Worm (Caenorhabditis elegans) whole organism, mixed stage, embryonic: ENCODE measurements around the gene lin-12.

Experiments used
- M03D4.4 ChIP-seq: sonication (generic microtip); optimal IDR thresholded peaks from 2 replicates; lab custom pipeline; 2017; ENCODE audit warnings: mild to moderate bottlenecking, missing genetic modification characterization, missing compliant biosample characterization
- bed-3 ChIP-seq: fragments of 200-800 bp; sonication (Bioruptor generic); optimal IDR thresholded peaks from 3 replicates; lab custom pipeline; 2018; ENCODE audit warnings: mild to moderate bottlenecking, missing genetic modification characterization, moderate library complexity, missing compliant biosample characterization
- blmp-1 ChIP-seq: fragments of 150-350 bp; optimal IDR thresholded peaks from 2 replicates; lab custom pipeline; 2014; ENCODE audit warnings: missing biosample characterization, missing genetic modification characterization
- ceh-39 ChIP-seq: fragments of 150-350 bp; optimal IDR thresholded peaks from 2 replicates; lab custom pipeline; 2014; ENCODE audit warnings: missing biosample characterization, missing genetic modification characterization
- ceh-43 ChIP-seq: fragments of 200-800 bp; sonication (Bioruptor generic); optimal IDR thresholded peaks from 2 replicates; lab custom pipeline; 2018; ENCODE audit warnings: mild to moderate bottlenecking, missing genetic modification characterization, moderate library complexity, missing compliant biosample characterization
- ceh-83 ChIP-seq: fragments of 200-800 bp; sonication (Bioruptor generic); optimal IDR thresholded peaks from 2 replicates; lab custom pipeline; 2018; ENCODE audit warnings: mild to moderate bottlenecking, missing genetic modification characterization, missing compliant biosample characterization
- ces-1 ChIP-seq: fragments of 150-350 bp; optimal IDR thresholded peaks from 2 replicates; lab custom pipeline; 2014; ENCODE audit warnings: missing biosample characterization, missing genetic modification reagents, missing genetic modification characterization
- cnd-1 ChIP-seq: fragments of 200-800 bp; sonication (Bioruptor generic); optimal IDR thresholded peaks from 2 replicates; lab custom pipeline; 2018; ENCODE audit warnings: mild to moderate bottlenecking, missing genetic modification characterization, missing compliant biosample characterization
- elt-1 ChIP-seq: sonication (generic microtip); optimal IDR thresholded peaks from 2 replicates; lab custom pipeline; 2017; ENCODE audit warnings: missing genetic modification characterization, mild to moderate bottlenecking, missing compliant biosample characterization, antibody characterized with exemption, moderate library complexity, borderline replicate concordance; ENCODE audit not compliant: insufficient read depth
- flh-1 ChIP-seq: fragments of 200-800 bp; sonication (Bioruptor generic); optimal IDR thresholded peaks from 2 replicates; lab custom pipeline; 2018; ENCODE audit warnings: mild to moderate bottlenecking, missing genetic modification characterization, moderate library complexity, missing compliant biosample characterization
- ham-2 ChIP-seq: fragments of 200-800 bp; sonication (Bioruptor generic); optimal IDR thresholded peaks from 2 replicates; lab custom pipeline; 2018; ENCODE audit warnings: mild to moderate bottlenecking, missing genetic modification characterization, missing compliant biosample characterization
- hlh-1 ChIP-seq: fragments of 150-350 bp; optimal IDR thresholded peaks from 2 replicates; lab custom pipeline; 2014; ENCODE audit warnings: missing biosample characterization, missing genetic modification reagents, missing genetic modification characterization
- lin-13 ChIP-seq: fragments of 150-350 bp; optimal IDR thresholded peaks from 2 replicates; lab custom pipeline; 2014; ENCODE audit warnings: missing biosample characterization, missing genetic modification characterization
- lin-32 ChIP-seq: fragments of 200-800 bp; sonication (Bioruptor generic); optimal IDR thresholded peaks from 2 replicates; lab custom pipeline; 2018; ENCODE audit warnings: mild to moderate bottlenecking, missing genetic modification characterization, missing compliant biosample characterization
- lsy-2 ChIP-seq: fragments of 150-350 bp; optimal IDR thresholded peaks from 2 replicates; lab custom pipeline; 2014; ENCODE audit warnings: missing biosample characterization, missing genetic modification characterization
- mab-5 ChIP-seq: fragments of 150-350 bp; optimal IDR thresholded peaks from 2 replicates; lab custom pipeline; 2014; ENCODE audit warnings: missing biosample characterization, missing genetic modification characterization
- mep-1 ChIP-seq: fragments of 150-350 bp; optimal IDR thresholded peaks from 2 replicates; lab custom pipeline; 2017; ENCODE audit warnings: missing biosample characterization, missing genetic modification reagents, missing genetic modification characterization, inconsistent platforms
- mls-2 ChIP-seq: sonication (generic microtip); optimal IDR thresholded peaks from 2 replicates; lab custom pipeline; 2016; ENCODE audit warnings: mild to moderate bottlenecking, missing genetic modification characterization, moderate library complexity, missing compliant biosample characterization
- nhr-12 ChIP-seq: fragments of 150-350 bp; optimal IDR thresholded peaks from 2 replicates; lab custom pipeline; 2014; ENCODE audit warnings: missing biosample characterization, missing genetic modification characterization
- nhr-2 ChIP-seq: fragments of 150-350 bp; optimal IDR thresholded peaks from 2 replicates; lab custom pipeline; 2014; ENCODE audit warnings: missing biosample characterization, missing genetic modification characterization
- nhr-237 ChIP-seq: fragments of 150-350 bp; optimal IDR thresholded peaks from 2 replicates; lab custom pipeline; 2014; ENCODE audit warnings: missing biosample characterization, missing genetic modification characterization
- nhr-76 ChIP-seq: sonication (generic microtip); optimal IDR thresholded peaks from 2 replicates; lab custom pipeline; 2017; ENCODE audit warnings: missing biosample characterization, missing genetic modification characterization
- pha-4 ChIP-seq: fragments of 150-350 bp; optimal IDR thresholded peaks from 2 replicates; lab custom pipeline; 2018; ENCODE audit warnings: missing biosample characterization, missing genetic modification reagents, missing genetic modification characterization
- sem-2 ChIP-seq: fragments of 200-800 bp; sonication (Bioruptor generic); optimal IDR thresholded peaks from 2 replicates; lab custom pipeline; 2018; ENCODE audit warnings: mild to moderate bottlenecking, missing genetic modification characterization, missing compliant biosample characterization
- snpc-4 ChIP-seq: fragments of 150-350 bp; optimal IDR thresholded peaks from 2 replicates; lab custom pipeline; 2014; ENCODE audit warnings: missing biosample characterization, missing genetic modification characterization
- sptf-1 ChIP-seq: sonication (generic microtip); optimal IDR thresholded peaks from 2 replicates; lab custom pipeline; 2017; ENCODE audit warnings: mild to moderate bottlenecking, missing genetic modification characterization, moderate library complexity, missing compliant biosample characterization
- tbx-8 ChIP-seq: fragments of 200-800 bp; sonication (Bioruptor generic); optimal IDR thresholded peaks from 2 replicates; lab custom pipeline; 2018; ENCODE audit warnings: mild to moderate bottlenecking, missing genetic modification characterization, moderate library complexity, missing compliant biosample characterization
- unc-120 ChIP-seq: sonication (generic microtip); optimal IDR thresholded peaks from 2 replicates; lab custom pipeline; 2017; ENCODE audit warnings: missing genetic modification characterization, missing compliant biosample characterization; ENCODE audit not compliant: poor library complexity, severe bottlenecking
- unc-39 ChIP-seq: fragments of 150-350 bp; optimal IDR thresholded peaks from 2 replicates; lab custom pipeline; 2014; ENCODE audit warnings: missing biosample characterization, missing genetic modification characterization
- unc-62 ChIP-seq: fragments of 150-350 bp; optimal IDR thresholded peaks from 2 replicates; lab custom pipeline; 2014; ENCODE audit warnings: missing biosample characterization, missing genetic modification reagents, missing genetic modification characterization

The lin-12 gene

DNA sequence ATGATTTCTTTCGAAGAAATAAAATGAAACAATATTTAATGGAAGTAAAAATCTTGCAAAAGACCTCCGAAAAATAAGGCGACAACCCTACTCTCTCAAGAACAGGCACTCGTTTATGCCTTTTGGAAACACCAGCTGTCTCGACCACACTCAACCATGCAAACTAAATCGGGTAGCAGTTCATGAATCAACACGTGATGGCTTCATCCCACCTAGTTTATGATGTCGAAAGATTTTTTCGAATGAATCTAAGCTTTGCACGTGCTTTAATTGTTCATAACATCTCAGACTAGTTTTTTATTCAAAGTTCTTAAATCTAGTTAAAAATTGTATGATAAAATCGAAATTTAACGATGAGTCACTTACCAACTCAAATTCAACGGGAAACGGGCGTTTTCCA, 18.0 kb downstream of the lin-12 start:
- TF ChIP-seq cnd-1 (tag; lab: Kevin White, UChicago): peak; percentile 26
- no peak for TF ChIP-seq ceh-83

DNA sequence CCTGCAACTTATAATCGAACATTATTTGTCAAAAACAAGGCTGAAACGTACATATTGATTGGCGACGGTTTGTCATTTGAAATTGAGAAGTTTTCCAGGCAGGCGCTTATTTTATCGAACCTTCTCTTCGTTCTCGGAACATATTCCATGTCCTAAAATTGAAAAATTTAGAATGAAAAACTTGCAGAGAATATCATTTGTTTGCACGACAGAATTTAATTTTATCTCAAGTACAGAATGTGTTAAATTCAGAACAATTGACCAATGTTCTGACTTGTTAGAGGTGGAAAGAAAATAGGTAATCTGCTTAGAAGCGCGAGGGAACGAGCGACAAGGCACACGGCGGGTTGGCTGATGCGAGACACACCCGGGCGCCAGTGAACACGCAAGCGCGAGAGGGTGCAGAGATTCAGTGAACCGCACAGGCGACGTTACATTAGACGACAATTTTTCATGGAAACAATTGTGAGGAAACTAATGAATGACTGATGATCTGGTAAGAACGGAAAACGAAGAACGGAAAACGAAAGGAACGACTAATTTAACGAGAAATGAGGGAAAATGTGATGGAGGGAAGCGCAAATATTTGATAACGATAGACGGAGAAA, 18.8 kb downstream of the lin-12 start:
- TF ChIP-seq unc-120 (tag; lab: Kevin White, UChicago) (no peak), cnd-1 (tag; lab: Kevin White, UChicago) (no peak), elt-1 (tag; lab: Kevin White, UChicago) (no peak), hlh-1 (tag; lab: Kevin White, UChicago) (no peak), mep-1 (tag; lab: Kevin White, UChicago) (no peak), tbx-8 (GFP tag; lab: Kevin White, UChicago) (no peak), ces-1 (GFP tag; lab: Kevin White, UChicago) (peak; percentile 59), ham-2 (GFP tag; lab: Kevin White, UChicago) (peak; percentile 47), ceh-39 (tag; lab: Kevin White, UChicago) (no peak), pha-4 (tag; lab: Kevin White, UChicago) (no peak), nhr-76 (tag; lab: Kevin White, UChicago) (no peak), snpc-4 (tag; lab: Kevin White, UChicago) (no peak), lsy-2 (no peak), sem-2 (no peak), blmp-1 (tag; lab: Kevin White, UChicago) (no peak), bed-3 (GFP tag; lab: Kevin White, UChicago) (no peak), M03D4.4 (tag; lab: Kevin White, UChicago) (no peak), nhr-2 (tag; lab: Kevin White, UChicago) (no peak), ceh-43 (no peak), flh-1 (GFP tag; lab: Kevin White, UChicago) (no peak), mls-2 (tag; lab: Kevin White, UChicago) (peak; percentile 28)

DNA sequence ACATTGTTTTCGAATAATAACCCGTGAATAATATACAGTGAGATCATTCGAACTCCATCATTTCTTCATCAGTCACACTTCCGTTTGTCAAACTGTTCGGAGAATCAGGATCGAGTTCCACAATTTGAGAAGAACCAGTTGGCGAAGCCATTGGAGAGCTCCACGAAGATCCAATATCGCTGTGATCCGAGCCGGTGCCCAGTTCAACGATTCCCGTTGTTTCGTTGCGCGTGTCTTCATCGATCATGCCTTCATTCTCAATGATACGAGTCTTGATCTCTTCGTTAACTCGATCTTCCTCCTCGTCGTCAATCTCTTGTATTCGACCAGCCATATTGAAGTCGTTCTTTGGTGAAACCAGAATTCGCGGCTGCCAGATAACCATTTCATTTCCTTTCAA, 19.6 kb downstream of the lin-12 start:
- TF ChIP-seq ces-1 (GFP tag; lab: Kevin White, UChicago) (no peak), ceh-43 (no peak), tbx-8 (GFP tag; lab: Kevin White, UChicago) (no peak), nhr-237 (no peak), nhr-76 (tag; lab: Kevin White, UChicago) (no peak), unc-39 (tag; lab: Kevin White, UChicago) (no peak), snpc-4 (tag; lab: Kevin White, UChicago) (no peak), hlh-1 (tag; lab: Kevin White, UChicago) (no peak), mab-5 (tag; lab: Kevin White, UChicago) (no peak), lin-32 (no peak), bed-3 (GFP tag; lab: Kevin White, UChicago) (no peak), nhr-2 (tag; lab: Kevin White, UChicago) (no peak), sptf-1 (tag; lab: Kevin White, UChicago) (no peak), cnd-1 (tag; lab: Kevin White, UChicago) (no peak), M03D4.4 (tag; lab: Kevin White, UChicago) (no peak), lin-13 (tag; lab: Kevin White, UChicago) (no peak), flh-1 (GFP tag; lab: Kevin White, UChicago) (no peak)

DNA sequence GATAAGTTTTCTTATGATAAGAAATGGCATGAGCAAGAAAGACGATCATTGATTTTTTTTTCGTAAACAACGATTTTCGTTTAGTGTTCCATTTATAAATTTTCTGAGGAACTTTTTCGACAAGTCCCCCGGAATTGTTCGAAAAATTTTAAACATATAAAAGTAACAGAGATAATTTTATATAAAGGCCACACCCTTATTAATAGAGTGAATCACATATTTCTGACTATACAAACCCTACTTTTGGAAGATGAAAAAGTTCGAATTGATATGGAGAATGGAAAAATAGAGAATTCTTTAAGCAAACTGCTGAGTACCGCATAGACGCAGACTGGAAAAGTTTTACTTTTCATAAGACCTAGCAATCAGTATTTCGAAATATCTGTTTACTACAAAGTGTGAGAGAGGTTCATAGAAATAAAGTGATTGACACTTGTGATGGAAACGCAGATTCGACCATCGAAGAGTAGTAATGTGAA, 20.1 kb downstream of the lin-12 start:
- TF ChIP-seq ceh-43: peak; percentile 6
- peak; percentile 18 for TF ChIP-seq M03D4.4 (tag; lab: Kevin White, UChicago)
- peak; percentile 23 for TF ChIP-seq ces-1 (GFP tag; lab: Kevin White, UChicago)
- TF ChIP-seq elt-1 (tag; lab: Kevin White, UChicago): no peak
- TF ChIP-seq nhr-12 (tag; lab: Kevin White, UChicago): no peak
- peak; percentile 22 for TF ChIP-seq nhr-2 (tag; lab: Kevin White, UChicago)
- TF ChIP-seq unc-62: peak; percentile 58
- peak; percentile 12 for TF ChIP-seq mls-2 (tag; lab: Kevin White, UChicago)
- no peak for TF ChIP-seq lsy-2

DNA sequence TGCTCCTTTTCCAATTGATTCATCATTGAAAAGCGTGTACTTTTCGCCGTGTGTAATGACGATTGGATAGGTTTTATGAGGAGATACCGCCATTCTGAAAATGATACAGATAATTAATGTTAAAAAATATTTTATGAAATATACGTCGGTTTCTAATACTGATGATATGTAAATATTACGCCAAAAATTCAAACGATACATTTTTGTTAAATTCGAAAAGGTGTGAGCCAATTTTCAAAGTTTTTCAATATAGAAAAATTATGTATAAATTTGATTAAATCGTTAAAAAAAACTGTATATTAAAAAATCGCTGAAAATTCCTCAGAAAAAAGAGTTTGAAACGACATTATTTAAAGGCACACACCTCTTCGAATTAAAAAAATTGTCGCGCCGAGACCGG, 20.7 kb downstream of the lin-12 start, which contains the start of gene ikke-1:
Gene ikke-1 (minus strand): TSS at position 101 of the 400 bp plus-strand sequence.
- TF ChIP-seq nhr-2 (tag; lab: Kevin White, UChicago) (peak; percentile 11), ceh-39 (tag; lab: Kevin White, UChicago) (no peak)
